Worm (Caenorhabditis elegans) whole organism, L3 larva: ENCODE measurements around the gene D2096.12.

ENCODE experiments used
- egl-27 ChIP-seq: sonication (generic microtip); optimal IDR thresholded peaks from 4 replicates; lab custom pipeline; 2017; ENCODE audit warnings: missing biosample characterization, missing genetic modification reagents, missing genetic modification characterization
- jun-1 ChIP-seq: fragments of 150-350 bp; optimal IDR thresholded peaks from 2 replicates; lab custom pipeline; 2014; ENCODE audit warnings: missing biosample characterization, missing genetic modification reagents, missing genetic modification characterization
- mdl-1 ChIP-seq: fragments of 150-350 bp; optimal IDR thresholded peaks from 2 replicates; lab custom pipeline; 2014; ENCODE audit warnings: missing biosample characterization, missing genetic modification characterization
- unc-62 ChIP-seq: fragments of 150-350 bp; sonication (generic microtip); optimal IDR thresholded peaks from 4 replicates; lab custom pipeline; 2014; ENCODE audit warnings: missing biosample characterization, missing genetic modification reagents, missing genetic modification characterization

- TF ChIP-seq egl-27 (peak; percentile 7), mdl-1 (tag; lab: Kevin White, UChicago) (no peak), unc-62 (no peak), jun-1 (tag; lab: Kevin White, UChicago) (peak; percentile 55)
These were observed 12.1 kb downstream of the D2096.12 start for ce11 chrIV:8375381-8375780.
